Fruit fly (Drosophila melanogaster): ENCODE measurements around the gene Det.

- TF ChIP-seq CG10959 (GFP tag; IDR thresholded peaks at IDR 0.05) (no peak), Sin3A (optimal IDR thresholded peaks at IDR 0.05) (no peak), schlank (tag; optimal IDR thresholded peaks at IDR 0.05) (no peak), nerfin-1 (tag; optimal IDR thresholded peaks at IDR 0.05) (no peak), kni (GFP tag; optimal IDR thresholded peaks at IDR 0.05) (no peak), CG4282 (GFP tag; optimal IDR thresholded peaks at IDR 0.05) (no peak), ac (GFP tag; optimal IDR thresholded peaks at IDR 0.05) (no peak), D19B (GFP tag; optimal IDR thresholded peaks at IDR 0.05) (no peak)
These were observed 17.3 kb upstream of the Det start, which contains the start of the genes CG4053 and CG31266 for dm6 chr3R:17132098-17132712.

Data from whole organism, embryonic.